Worm (Caenorhabditis elegans) whole organism, young adult: ENCODE measurements around the gene sut-2.
A peak's percentile ranks its signal among the peaks of the same experiment; 100 is the strongest.
"Not testable (repeated sequence)": the region's sequence is repeated elsewhere in the genome, so short reads cannot be mapped to it uniquely, and the experiment has no call there.

Source experiments
- F10E7.11 ChIP-seq: sonication (generic microtip); optimal IDR thresholded peaks from 2 replicates; lab custom pipeline; 2017; ENCODE audit warnings: mild to moderate bottlenecking, missing genetic modification characterization, moderate library complexity, missing compliant biosample characterization
- F33H1.4 ChIP-seq: fragments of 200-800 bp; sonication (Bioruptor generic); IDR thresholded peaks from 2 replicates; pipeline ENCODE4 v1.3.6; 2022; ENCODE audit warnings: missing genetic modification reagents, missing genetic modification characterization, missing compliant biosample characterization
- F57A8.1 ChIP-seq: fragments of 200-800 bp; sonication (Bioruptor generic); optimal IDR thresholded peaks from 2 replicates; lab custom pipeline; 2018; ENCODE audit warnings: mild to moderate bottlenecking, missing genetic modification characterization, moderate library complexity, missing compliant biosample characterization
- Y67H2A.10 ChIP-seq: fragments of 200-800 bp; sonication (Bioruptor generic); conservative IDR thresholded peaks from 2 replicates; pipeline ENCODE4 v1.3.6; 2022; ENCODE audit warnings: missing genetic modification reagents, missing genetic modification characterization, missing compliant biosample characterization
- attf-6 ChIP-seq: fragments of 200-800 bp; sonication (Bioruptor generic); IDR thresholded peaks from 2 replicates; pipeline ENCODE4 v1.3.6; 2022; ENCODE audit warnings: missing genetic modification reagents, missing genetic modification characterization, missing compliant biosample characterization
- ceh-100 ChIP-seq: fragments of 200-800 bp; sonication (Bioruptor generic); IDR thresholded peaks from 2 replicates; pipeline ENCODE4 v1.3.6; 2022; ENCODE audit warnings: missing genetic modification reagents, missing genetic modification characterization, missing compliant biosample characterization
- ceh-79 ChIP-seq: sonication (generic microtip); optimal IDR thresholded peaks from 2 replicates; lab custom pipeline; 2017; ENCODE audit warnings: mild to moderate bottlenecking, missing genetic modification characterization, missing compliant biosample characterization
- ceh-91 ChIP-seq: fragments of 200-800 bp; sonication (Bioruptor generic); IDR thresholded peaks from 2 replicates; pipeline ENCODE4 v1.3.6; 2022; ENCODE audit warnings: missing genetic modification reagents, missing genetic modification characterization, missing compliant biosample characterization
- dox-1 ChIP-seq: fragments of 200-800 bp; sonication (Bioruptor generic); IDR thresholded peaks from 2 replicates; pipeline ENCODE4 v1.3.6; 2022; ENCODE audit warnings: missing genetic modification reagents, missing genetic modification characterization, missing compliant biosample characterization
- dpl-1 ChIP-seq: fragments of 150-350 bp; optimal IDR thresholded peaks from 2 replicates; lab custom pipeline; 2014; ENCODE audit warnings: missing biosample characterization, missing genetic modification reagents, missing genetic modification characterization
- efl-1 ChIP-seq: fragments of 150-350 bp; optimal IDR thresholded peaks from 2 replicates; lab custom pipeline; 2014; ENCODE audit warnings: missing biosample characterization, missing genetic modification reagents, missing genetic modification characterization
- egl-44 ChIP-seq: fragments of 200-800 bp; sonication (Bioruptor generic); IDR thresholded peaks from 2 replicates; pipeline ENCODE4 v1.3.6; 2022; ENCODE audit warnings: missing genetic modification reagents, missing genetic modification characterization, missing compliant biosample characterization
- hlh-12 ChIP-seq: sonication (generic microtip); optimal IDR thresholded peaks from 2 replicates; lab custom pipeline; 2016; ENCODE audit warnings: missing genetic modification characterization, missing compliant biosample characterization
- hrde-1 ChIP-seq: sonication (generic microtip); optimal IDR thresholded peaks from 2 replicates; lab custom pipeline; 2016; ENCODE audit warnings: missing genetic modification characterization, mild to moderate bottlenecking, missing compliant biosample characterization, moderate library complexity, missing genotype, missing genetic modification reagents, borderline replicate concordance
- hsf-1 ChIP-seq: fragments of 200-800 bp; sonication (Bioruptor generic); IDR thresholded peaks from 2 replicates; pipeline ENCODE4 v1.3.6; 2022; ENCODE audit warnings: missing genetic modification reagents, missing genetic modification characterization, missing compliant biosample characterization
- lag-1 ChIP-seq: fragments of 200-800 bp; sonication (Bioruptor generic); IDR thresholded peaks from 2 replicates; pipeline ENCODE4 v1.3.6; 2022; ENCODE audit warnings: missing genetic modification reagents, missing genetic modification characterization, missing compliant biosample characterization
- let-607 ChIP-seq, 2 experiments: fragments of 200-800 bp in 1 of 2; sonication (Bioruptor generic) in 1 of 2; sonication (generic microtip) in 1 of 2; optimal IDR thresholded peaks; 2 replicates each; lab custom pipeline; 2016 to 2018; ENCODE audit warnings: mild to moderate bottlenecking in 2 of 2, missing compliant biosample characterization in 2 of 2, missing genetic modification characterization in 2 of 2, moderate library complexity in 2 of 2, missing genotype in 1 of 2
- madf-8 ChIP-seq: fragments of 200-800 bp; sonication (Bioruptor generic); conservative IDR thresholded peaks from 2 replicates; pipeline ENCODE4 v1.3.6; 2022; ENCODE audit warnings: missing genetic modification reagents, missing genetic modification characterization, missing compliant biosample characterization
- mcd-1 ChIP-seq: fragments of 200-800 bp; sonication (Bioruptor generic); IDR thresholded peaks from 2 replicates; pipeline ENCODE4 v1.3.6; 2022; ENCODE audit warnings: missing genetic modification reagents, missing genetic modification characterization, missing compliant biosample characterization
- mxl-1 ChIP-seq: sonication (generic microtip); optimal IDR thresholded peaks from 2 replicates; lab custom pipeline; 2016; ENCODE audit warnings: missing genetic modification characterization, missing compliant biosample characterization
- nfya-2 ChIP-seq: fragments of 200-800 bp; sonication (Bioruptor generic); IDR thresholded peaks from 2 replicates; pipeline ENCODE4 v1.3.6; 2022; ENCODE audit warnings: missing genetic modification reagents, missing genetic modification characterization, missing compliant biosample characterization
- nfyb-1 ChIP-seq: fragments of 200-800 bp; sonication (Bioruptor generic); IDR thresholded peaks from 2 replicates; pipeline ENCODE4 v1.3.6; 2022; ENCODE audit warnings: missing genetic modification reagents, missing genetic modification characterization, missing compliant biosample characterization
- nhr-120 ChIP-seq: fragments of 200-800 bp; sonication (Bioruptor generic); IDR thresholded peaks from 2 replicates; pipeline ENCODE4 v1.3.6; 2022; ENCODE audit warnings: missing genetic modification characterization, missing compliant biosample characterization
- nhr-27 ChIP-seq: fragments of 200-800 bp; sonication (Bioruptor generic); optimal IDR thresholded peaks from 2 replicates; lab custom pipeline; 2018; ENCODE audit warnings: mild to moderate bottlenecking, missing genetic modification characterization, moderate library complexity, missing compliant biosample characterization
- pha-4 ChIP-seq: fragments of 150-350 bp; sonication (generic microtip); optimal IDR thresholded peaks from 2 replicates; lab custom pipeline; 2014; ENCODE audit warnings: missing biosample characterization, missing genetic modification reagents, missing genetic modification characterization
- snpc-1.3 ChIP-seq: sonication (generic microtip); optimal IDR thresholded peaks from 2 replicates; lab custom pipeline; 2017; ENCODE audit warnings: missing genetic modification characterization, mild to moderate bottlenecking, missing compliant biosample characterization, antibody characterized with exemption, moderate library complexity, missing genotype, missing genetic modification reagents; ENCODE audit not compliant: insufficient read depth
- snpc-4 ChIP-seq, 5 experiments: fragments of 150-350 bp in 1 of 5; sonication (generic microtip) in 4 of 5; optimal IDR thresholded peaks; 2 replicates each; lab custom pipeline; 2014 to 2018; ENCODE audit warnings: missing genetic modification characterization in 5 of 5, missing biosample characterization in 3 of 5, antibody characterized with exemption in 2 of 5, mild to moderate bottlenecking in 2 of 5, missing compliant biosample characterization in 2 of 5, missing genotype in 2 of 5, moderate library complexity in 2 of 5, missing genetic modification reagents in 1 of 5
- tbx-9 ChIP-seq: sonication (generic microtip); optimal IDR thresholded peaks from 2 replicates; lab custom pipeline; 2016; ENCODE audit warnings: borderline replicate concordance, missing genetic modification characterization, inconsistent platforms, missing compliant biosample characterization
- unc-130 ChIP-seq: sonication (generic microtip); optimal IDR thresholded peaks from 2 replicates; lab custom pipeline; 2016; ENCODE audit warnings: missing genetic modification reagents, missing genetic modification characterization, missing compliant biosample characterization
- unc-62 ChIP-seq: fragments of 150-350 bp; optimal IDR thresholded peaks from 2 replicates; lab custom pipeline; 2014; ENCODE audit warnings: missing biosample characterization, missing genetic modification reagents, missing genetic modification characterization
- zfh-2 ChIP-seq: fragments of 200-800 bp; sonication (Bioruptor generic); conservative IDR thresholded peaks from 2 replicates; pipeline ENCODE4 v1.3.6; 2022; ENCODE audit warnings: missing genetic modification reagents, missing genetic modification characterization, missing compliant biosample characterization
- zim-3 ChIP-seq: sonication (generic microtip); optimal IDR thresholded peaks from 2 replicates; lab custom pipeline; 2017; ENCODE audit warnings: mild to moderate bottlenecking, missing genetic modification characterization, moderate library complexity, missing compliant biosample characterization

Gene sut-2

ce11 chrV:4573824-4574223, 4.0 kb upstream of the sut-2 start, which contains the start of gene hpo-39:
Gene hpo-39, minus strand, starts transcription at chrV:4573924.
- not testable (repeated sequence) for TF ChIP-seq mxl-1; F57A8.1 (GFP tag; lab: Kevin White, UChicago); hsf-1 (GFP tag; lab: Robert Waterston, UW)

DNA sequence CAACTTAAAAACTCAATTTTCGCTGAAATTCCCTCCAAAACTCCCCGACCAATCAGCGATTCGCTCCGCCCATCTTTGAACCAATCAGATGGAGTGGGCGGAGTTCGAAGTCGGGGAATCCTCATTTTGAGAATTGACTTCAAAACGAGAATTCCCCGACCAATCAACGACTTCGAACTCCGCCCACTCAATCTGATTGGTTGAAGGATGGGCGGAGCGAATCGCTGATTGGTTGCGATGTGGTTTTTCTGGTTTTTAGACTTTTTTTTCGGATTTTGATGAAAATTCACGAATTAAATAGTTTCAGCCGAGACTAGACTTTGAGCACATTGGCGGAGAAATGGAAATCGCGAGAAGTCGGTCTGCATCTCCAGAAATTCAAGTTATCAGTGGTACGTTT, 2.1 kb upstream of the sut-2 start:
- TF ChIP-seq ceh-79 (tag; lab: Kevin White, UChicago): no peak
- TF ChIP-seq nfyb-1: peak; percentile 72

ce11 chrV:4570833-4571232, 984 bp upstream of the sut-2 start, which contains the start of gene Y61A9LA.3:
Gene Y61A9LA.3, plus strand, starts transcription at chrV:4571133.
- TF ChIP-seq zim-3 (tag; lab: Kevin White, UChicago) (no peak), mxl-1 (no peak), hlh-12 (tag; lab: Kevin White, UChicago) (no peak), lag-1 (no peak), ceh-100 (GFP tag; lab: Robert Waterston, UW) (no peak), nhr-120 (GFP tag; lab: Robert Waterston, UW) (no peak), ceh-91 (GFP tag; lab: Robert Waterston, UW) (no peak), madf-8 (GFP tag; lab: Robert Waterston, UW) (no peak), snpc-1.3 (tag; lab: Kevin White, UChicago) (no peak), F10E7.11 (tag; lab: Kevin White, UChicago) (no peak), nhr-27 (no peak), snpc-4 (GFP tag; optimal IDR thresholded peaks at IDR 0.05; lab: Kevin White, UChicago) (no peak), snpc-4 (tag; optimal IDR thresholded peaks at IDR 0.05; lab: Kevin White, UChicago) (no peak), let-607 (tag; optimal IDR thresholded peaks at IDR 0.05; lab: Kevin White, UChicago) (no peak), nfyb-1 (no peak), attf-6 (GFP tag; lab: Robert Waterston, UW) (no peak), F33H1.4 (GFP tag; lab: Robert Waterston, UW) (no peak), pha-4 (tag; lab: Kevin White, UChicago) (no peak), zfh-2 (no peak), dpl-1 (no peak), mcd-1 (GFP tag; lab: Robert Waterston, UW) (no peak)

DNA sequence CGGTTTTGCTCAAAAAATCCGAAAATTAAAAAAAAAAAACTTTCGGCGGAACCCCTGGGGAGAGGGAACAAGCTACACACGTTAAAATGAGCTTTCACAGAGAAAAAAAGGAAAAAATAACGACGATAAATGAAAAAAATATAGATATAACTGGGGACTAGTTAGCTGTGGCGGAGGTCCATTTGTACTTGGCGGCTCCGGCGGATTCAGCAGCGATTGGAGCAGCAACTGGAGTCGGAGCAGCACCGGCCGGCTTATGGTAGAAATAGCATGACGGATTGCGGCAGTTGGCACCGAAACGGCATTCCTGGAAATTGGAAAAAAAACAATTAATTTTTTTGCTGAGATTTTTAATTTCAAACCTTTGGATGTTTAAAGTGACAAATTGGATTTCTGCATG, 7.4 kb downstream of the sut-2 start:
- TF ChIP-seq nfya-2 (GFP tag; lab: Robert Waterston, UW) (no peak), zfh-2 (peak; percentile 58)

- TF ChIP-seq dox-1 (GFP tag; lab: Robert Waterston, UW); Y67H2A.10 (GFP tag; lab: Robert Waterston, UW); hrde-1 (tag; lab: Kevin White, UChicago): not testable (repeated sequence)
These were observed 9.4 kb downstream of the sut-2 start, which contains the start of gene Y61A9LA.4 for ce11 chrV:4560441-4560840. Gene Y61A9LA.4, plus strand, starts transcription at chrV:4560741.

DNA sequence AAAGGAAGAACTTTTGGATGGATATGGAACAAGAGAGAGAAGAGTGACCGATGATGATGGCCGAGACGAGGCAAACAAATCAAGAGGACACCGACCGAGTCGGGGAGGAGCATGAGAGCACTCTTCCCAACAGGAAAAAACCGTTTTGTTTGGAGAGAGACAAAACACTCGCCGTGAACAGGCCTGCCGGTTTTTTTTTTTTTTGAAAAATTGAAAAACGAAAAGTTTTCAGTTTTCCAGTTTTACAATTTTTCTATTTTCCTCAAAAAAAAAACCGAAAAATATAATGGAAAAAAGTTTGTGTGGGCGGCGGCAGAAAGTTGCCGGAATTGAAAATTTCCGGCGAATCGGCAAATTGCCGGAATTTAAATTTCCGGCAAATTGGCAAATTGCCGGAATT, 10.1 kb downstream of the sut-2 start, which contains the start of gene Y61A9LA.7:
Gene Y61A9LA.7, minus strand, starts transcription at position 101 of the 400 bp plus-strand sequence.
- TF ChIP-seq tbx-9 (tag; lab: Kevin White, UChicago) (no peak), unc-62 (GFP tag; lab: Kevin White, UChicago) (no peak), ceh-79 (tag; lab: Kevin White, UChicago) (no peak), efl-1 (no peak), Y67H2A.10 (GFP tag; lab: Robert Waterston, UW) (no peak), unc-130 (GFP tag; lab: Kevin White, UChicago) (no peak), egl-44 (GFP tag; lab: Robert Waterston, UW) (no peak), F33H1.4 (GFP tag; lab: Robert Waterston, UW) (no peak), ceh-91 (GFP tag; lab: Robert Waterston, UW) (no peak), nfya-2 (GFP tag; lab: Robert Waterston, UW) (no peak)
